Worm (Caenorhabditis elegans) whole organism, L4 larva: ENCODE results near the gene D1086.9.

ENCODE experiments used
- ZK546.5 ChIP-seq, 2 experiments: sonication (generic microtip); optimal IDR thresholded peaks; 2 replicates each; lab custom pipeline; 2017; ENCODE audit warnings: missing biosample characterization in 2 of 2, missing genetic modification characterization in 2 of 2
- lin-15B ChIP-seq: fragments of 150-350 bp; sonication (generic microtip); optimal IDR thresholded peaks from 3 replicates; lab custom pipeline; 2014; ENCODE audit warnings: missing biosample characterization, missing genetic modification characterization
- lin-39 ChIP-seq: fragments of 150-350 bp; optimal IDR thresholded peaks from 2 replicates; lab custom pipeline; 2014; ENCODE audit warnings: missing biosample characterization, missing genetic modification reagents, missing genetic modification characterization
- unc-130 ChIP-seq: sonication (generic microtip); optimal IDR thresholded peaks from 2 replicates; lab custom pipeline; 2016; ENCODE audit warnings: missing genetic modification reagents, missing genetic modification characterization, missing compliant biosample characterization

DNA sequence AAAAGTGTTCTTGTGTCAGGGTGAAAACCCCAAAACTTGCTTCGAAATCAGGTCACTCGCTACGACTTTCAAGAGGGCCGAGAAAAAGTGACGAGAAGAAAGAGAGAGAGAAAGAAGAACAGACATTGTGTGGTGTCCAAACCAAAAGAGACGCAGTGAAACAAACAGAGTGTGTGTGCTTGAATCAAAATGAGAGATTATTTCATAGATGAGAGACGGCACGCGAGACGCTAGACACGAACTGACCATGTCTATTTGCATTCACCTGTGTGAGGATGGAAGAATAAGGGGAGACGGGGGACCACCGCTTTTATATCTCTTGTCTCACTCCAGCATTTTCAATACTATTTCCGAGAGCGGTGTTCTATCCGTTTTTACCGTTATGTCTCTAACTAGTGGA, 32.1 kb downstream of the D1086.9 start:
- TF ChIP-seq unc-130: no peak
- no peak for TF ChIP-seq lin-39
- TF ChIP-seq ZK546.5 (tag; optimal IDR thresholded peaks at IDR 0.05; lab: Kevin White, UChicago): no peak
- TF ChIP-seq lin-15B (tag; lab: Kevin White, UChicago): no peak
